Fruit fly (Drosophila melanogaster) whole organism, embryonic: ENCODE results near the gene CG7492.

Experiments used
- BEAF-32 ChIP-seq: fragments of 200-800 bp; sonication (Bioruptor generic); optimal IDR thresholded peaks from 3 replicates; lab custom pipeline; 2017; ENCODE audit warnings: missing biosample characterization, missing genetic modification characterization, mild to moderate bottlenecking, moderate library complexity, missing genetic modification reagents
- Bgb ChIP-seq: fragments of 200-800 bp; sonication (Bioruptor generic); IDR thresholded peaks from 2 replicates; pipeline ENCODE4 v1.3.6; 2022; ENCODE audit warnings: missing biosample characterization, missing genetic modification characterization; ENCODE audit not compliant: partially characterized antibody
- Blimp-1 ChIP-seq: fragments of 200-800 bp; sonication (Bioruptor generic); optimal IDR thresholded peaks from 3 replicates; lab custom pipeline; 2018; ENCODE audit warnings: missing biosample characterization, missing genetic modification characterization, mild to moderate bottlenecking, moderate library complexity, missing genetic modification reagents
- CG10462 ChIP-seq: fragments of 200-800 bp; sonication (Bioruptor generic); optimal IDR thresholded peaks from 2 replicates; lab custom pipeline; 2016; ENCODE audit warnings: missing biosample characterization, missing genetic modification characterization
- CG10979 ChIP-seq: fragments of 200-800 bp; sonication (Bioruptor generic); optimal IDR thresholded peaks from 2 replicates; lab custom pipeline; 2018; ENCODE audit warnings: missing biosample characterization, mild to moderate bottlenecking, missing genetic modification characterization, moderate library complexity
- CG11504 ChIP-seq: fragments of 200-800 bp; sonication (Bioruptor generic); optimal IDR thresholded peaks from 3 replicates; lab custom pipeline; 2019; ENCODE audit warnings: missing biosample characterization, mild to moderate bottlenecking, missing genetic modification characterization, moderate library complexity
- CG11696 ChIP-seq: fragments of 200-800 bp; sonication (Bioruptor generic); IDR thresholded peaks from 2 replicates; pipeline ENCODE4 v1.3.6; 2022; ENCODE audit warnings: missing biosample characterization, missing genetic modification characterization
- CG12155 ChIP-seq: fragments of 200-800 bp; sonication (Bioruptor generic); optimal IDR thresholded peaks from 3 replicates; lab custom pipeline; 2016; ENCODE audit warnings: missing biosample characterization, missing genetic modification characterization
- CG12744 ChIP-seq: fragments of 200-800 bp; sonication (Bioruptor generic); optimal IDR thresholded peaks from 2 replicates; lab custom pipeline; 2016; ENCODE audit warnings: missing biosample characterization, missing genetic modification characterization
- CG14014 ChIP-seq: fragments of 200-800 bp; sonication (Bioruptor generic); IDR thresholded peaks from 2 replicates; pipeline ENCODE4 v1.3.6; 2022; ENCODE audit warnings: missing biosample characterization, missing genetic modification characterization
- CG17359 ChIP-seq: fragments of 200-800 bp; sonication (Bioruptor generic); optimal IDR thresholded peaks from 3 replicates; lab custom pipeline; 2018; ENCODE audit warnings: missing biosample characterization, mild to moderate bottlenecking, missing genetic modification characterization, moderate library complexity
- CG2678 ChIP-seq: fragments of 200-800 bp; sonication (Bioruptor generic); optimal IDR thresholded peaks from 3 replicates; lab custom pipeline; 2019; ENCODE audit warnings: missing biosample characterization, mild to moderate bottlenecking, missing genetic modification characterization, moderate library complexity
- CG3065 ChIP-seq: fragments of 200-800 bp; sonication (Bioruptor generic); optimal IDR thresholded peaks from 2 replicates; lab custom pipeline; 2016; ENCODE audit warnings: missing biosample characterization, missing genetic modification characterization
- CG3847 ChIP-seq: fragments of 200-800 bp; sonication (Bioruptor generic); IDR thresholded peaks from 2 replicates; pipeline ENCODE4 v1.3.6; 2022; ENCODE audit warnings: missing biosample characterization, missing genetic modification characterization
- CG4360 ChIP-seq: fragments of 200-800 bp; sonication (Bioruptor generic); IDR thresholded peaks from 2 replicates; pipeline ENCODE4 v1.3.6; 2022; ENCODE audit warnings: missing biosample characterization, missing genetic modification characterization
- CG4730 ChIP-seq: fragments of 200-800 bp; sonication (Bioruptor generic); IDR thresholded peaks from 2 replicates; pipeline ENCODE4 v1.3.6; 2022; ENCODE audit warnings: missing biosample characterization, missing genetic modification characterization
- CG4854 ChIP-seq: fragments of 200-800 bp; sonication (Bioruptor generic); optimal IDR thresholded peaks from 2 replicates; lab custom pipeline; 2016; ENCODE audit warnings: missing biosample characterization, missing genetic modification characterization, inconsistent platforms
- CG8388 ChIP-seq: fragments of 200-800 bp; sonication (Bioruptor generic); optimal IDR thresholded peaks from 2 replicates; lab custom pipeline; 2019; ENCODE audit warnings: missing biosample characterization, mild to moderate bottlenecking, missing genetic modification characterization, moderate library complexity
- CoRest ChIP-seq: fragments of 200-800 bp; sonication (Bioruptor generic); optimal IDR thresholded peaks from 3 replicates; lab custom pipeline; 2018; ENCODE audit warnings: missing biosample characterization, mild to moderate bottlenecking, missing genetic modification characterization, moderate library complexity
- Deaf1 ChIP-seq: fragments of 200-800 bp; optimal IDR thresholded peaks from 3 replicates; lab custom pipeline; 2019; ENCODE audit warnings: missing biosample characterization, mild to moderate bottlenecking, missing genetic modification characterization, moderate library complexity
- Eip74EF ChIP-seq, 2 experiments: fragments of 200-800 bp in 1 of 2; fragments of >200 bp in 1 of 2; sonication (Bioruptor generic) in 1 of 2; optimal IDR thresholded peaks; 2 replicates each; lab custom pipeline; 2017 to 2019; ENCODE audit warnings: missing biosample characterization in 2 of 2, missing genetic modification characterization in 2 of 2, mild to moderate bottlenecking in 1 of 2, moderate library complexity in 1 of 2
- H2.0 ChIP-seq: fragments of 200-800 bp; sonication (Bioruptor generic); IDR thresholded peaks from 2 replicates; pipeline ENCODE4 v1.3.6; 2022; ENCODE audit warnings: missing biosample characterization, missing genetic modification characterization
- HLH3B ChIP-seq: fragments of 200-800 bp; sonication (Bioruptor generic); IDR thresholded peaks from 2 replicates; pipeline ENCODE4 v1.3.6; 2022; ENCODE audit warnings: missing biosample characterization, missing genetic modification characterization
- Hr78 ChIP-seq, 2 experiments: fragments of 200-800 bp in 1 of 2; fragments of >200 bp in 1 of 2; sonication (Bioruptor generic) in 1 of 2; optimal IDR thresholded peaks; 2 replicates each; lab custom pipeline; 2017 to 2019; ENCODE audit warnings: missing biosample characterization in 2 of 2, missing genetic modification characterization in 2 of 2, mild to moderate bottlenecking in 1 of 2, moderate library complexity in 1 of 2
- Med ChIP-seq: fragments of 200-800 bp; sonication (Bioruptor generic); peaks from one replicate; lab custom pipeline; 2016; ENCODE audit warnings: missing biosample characterization, missing genetic modification characterization, mild to moderate bottlenecking, inconsistent platforms, moderate library complexity
- Oaz ChIP-seq: fragments of 200-800 bp; sonication (Bioruptor generic); IDR thresholded peaks from 2 replicates; pipeline ENCODE4 v1.3.6; 2022; ENCODE audit warnings: missing biosample characterization, missing genetic modification characterization
- PHDP ChIP-seq: fragments of 200-800 bp; sonication (Bioruptor generic); optimal IDR thresholded peaks from 3 replicates; lab custom pipeline; 2018; ENCODE audit warnings: missing biosample characterization, mild to moderate bottlenecking, missing genetic modification characterization, moderate library complexity
- Rfx ChIP-seq: fragments of 200-800 bp; sonication (Bioruptor generic); IDR thresholded peaks from 2 replicates; pipeline ENCODE4 v1.3.6; 2022; ENCODE audit warnings: missing biosample characterization, missing genetic modification characterization
- Six4 ChIP-seq: fragments of 200-800 bp; sonication (Bioruptor generic); optimal IDR thresholded peaks from 2 replicates; lab custom pipeline; 2016; ENCODE audit warnings: missing biosample characterization, missing genetic modification characterization
- Sox100B ChIP-seq: fragments of 200-800 bp; sonication (Bioruptor generic); optimal IDR thresholded peaks from 3 replicates; lab custom pipeline; 2018; ENCODE audit warnings: missing biosample characterization, mild to moderate bottlenecking, missing genetic modification characterization
- Trl ChIP-seq, 3 experiments: fragments of >200 bp in 2 of 3; fragments of 200-800 bp in 1 of 3; sonication (Bioruptor generic) in 1 of 3; optimal IDR thresholded peaks; 2 replicates in 1 of 3; 3 replicates in 2 of 3; lab custom pipeline; 2016 to 2017; ENCODE audit warnings: missing biosample characterization in 1 of 3, missing genetic modification characterization in 1 of 3
- ash1 ChIP-seq: fragments of 200-800 bp; sonication (Bioruptor generic); optimal IDR thresholded peaks from 2 replicates; lab custom pipeline; 2018; ENCODE audit warnings: missing biosample characterization, mild to moderate bottlenecking, missing genetic modification characterization
- bcd ChIP-seq: fragments of 200-800 bp; sonication (Bioruptor generic); optimal IDR thresholded peaks from 2 replicates; lab custom pipeline; 2017; ENCODE audit warnings: missing biosample characterization, mild to moderate bottlenecking, missing genetic modification characterization
- bsh ChIP-seq, 2 experiments: fragments of 200-800 bp; sonication (Bioruptor generic); optimal IDR thresholded peaks; 2 replicates each; lab custom pipeline; 2017 to 2018; ENCODE audit warnings: mild to moderate bottlenecking in 2 of 2, missing biosample characterization in 2 of 2, missing genetic modification characterization in 2 of 2, moderate library complexity in 1 of 2
- dati ChIP-seq: fragments of 200-800 bp; sonication (Bioruptor generic); IDR thresholded peaks from 2 replicates; pipeline ENCODE4 v1.3.6; 2022; ENCODE audit warnings: missing biosample characterization, missing genetic modification characterization
- ewg ChIP-seq: fragments of 200-800 bp; sonication (Bioruptor generic); optimal IDR thresholded peaks from 3 replicates; lab custom pipeline; 2017; ENCODE audit warnings: mild to moderate bottlenecking, missing biosample characterization, missing genetic modification reagents, missing genetic modification characterization
- fd3F ChIP-seq: fragments of 200-800 bp; sonication (Bioruptor generic); optimal IDR thresholded peaks from 2 replicates; lab custom pipeline; 2018; ENCODE audit warnings: missing biosample characterization, mild to moderate bottlenecking, missing genetic modification characterization, moderate library complexity
- lmd ChIP-seq: fragments of 200-800 bp; sonication (Bioruptor generic); IDR thresholded peaks from 2 replicates; pipeline ENCODE4 v1.3.6; 2022; ENCODE audit warnings: missing biosample characterization, missing genetic modification characterization
- nau ChIP-seq: fragments of 200-800 bp; sonication (Bioruptor generic); optimal IDR thresholded peaks from 3 replicates; lab custom pipeline; 2017; ENCODE audit warnings: missing biosample characterization, mild to moderate bottlenecking, missing genetic modification characterization, missing genetic modification reagents
- nmo ChIP-seq: fragments of 200-800 bp; sonication (Bioruptor generic); optimal IDR thresholded peaks from 2 replicates; lab custom pipeline; 2018; ENCODE audit warnings: missing biosample characterization, mild to moderate bottlenecking, missing genetic modification characterization, moderate library complexity
- otp ChIP-seq: fragments of 200-800 bp; sonication (Bioruptor generic); IDR thresholded peaks from 3 replicates; pipeline ENCODE4, ENCODE4 v1.3.6; 2022; ENCODE audit warnings: missing biosample characterization, missing genetic modification characterization
- pb ChIP-seq: fragments of 200-800 bp; sonication (Bioruptor generic); optimal IDR thresholded peaks from 3 replicates; lab custom pipeline; 2016; ENCODE audit warnings: missing biosample characterization, missing genetic modification characterization
- peb ChIP-seq: fragments of 200-800 bp; sonication (Bioruptor generic); IDR thresholded peaks from 2 replicates; pipeline ENCODE4 v1.3.6; 2022; ENCODE audit warnings: missing biosample characterization, missing genetic modification characterization
- pita ChIP-seq: fragments of 200-800 bp; sonication (Bioruptor generic); optimal IDR thresholded peaks from 2 replicates; lab custom pipeline; 2017; ENCODE audit warnings: missing biosample characterization, mild to moderate bottlenecking, missing genetic modification characterization
- row ChIP-seq: fragments of 200-800 bp; sonication (Bioruptor generic); IDR thresholded peaks from 3 replicates; pipeline ENCODE4 v1.3.6; 2022; ENCODE audit warnings: missing biosample characterization, missing genetic modification characterization
- sisA ChIP-seq: fragments of 200-800 bp; sonication (Bioruptor generic); IDR thresholded peaks from 2 replicates; pipeline ENCODE4 v1.3.6; 2022; ENCODE audit warnings: missing biosample characterization, missing genetic modification characterization
- trem ChIP-seq: fragments of 200-800 bp; optimal IDR thresholded peaks from 3 replicates; lab custom pipeline; 2019; ENCODE audit warnings: missing biosample characterization, mild to moderate bottlenecking, missing genetic modification characterization, moderate library complexity
- ttk ChIP-seq: fragments of 200-800 bp; sonication (Bioruptor generic); IDR thresholded peaks from 2 replicates; pipeline ENCODE4 v2.1.2; 2022; ENCODE audit warnings: missing biosample characterization, missing genetic modification characterization

CG7492 gene

DNA sequence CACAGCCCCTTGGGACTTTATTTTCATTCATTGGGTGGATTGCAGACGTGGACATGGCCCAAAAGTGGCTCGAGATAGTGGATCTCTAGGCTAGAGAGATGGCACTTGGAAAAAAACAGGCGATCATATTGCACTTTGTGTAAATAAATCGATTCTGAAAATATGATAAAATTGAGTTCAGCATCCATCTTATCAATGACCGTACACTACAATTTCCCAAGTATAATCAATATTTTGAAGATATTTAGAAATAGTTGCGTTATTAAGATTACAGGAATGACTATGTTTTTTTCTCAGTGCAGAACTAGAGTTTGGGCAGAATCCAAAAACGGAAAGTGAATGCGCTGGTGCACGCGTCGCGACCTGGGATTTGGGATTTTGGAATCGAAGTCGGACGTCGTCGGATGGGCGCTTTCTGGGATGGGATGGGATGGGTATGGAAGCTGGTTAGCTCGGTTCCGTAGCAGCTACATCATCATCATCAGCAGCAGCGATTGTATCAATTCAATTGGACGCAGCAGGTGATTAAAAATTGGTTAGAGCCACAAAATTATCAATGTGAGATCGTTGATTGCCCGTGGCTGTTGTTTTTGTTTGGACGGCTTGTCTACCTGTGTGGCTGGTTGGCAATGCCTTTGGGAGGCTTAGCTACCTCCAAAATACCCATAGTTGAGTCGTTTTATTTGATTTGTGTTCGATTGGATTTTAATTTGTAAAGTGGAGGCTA is 19.6 kb downstream of the CG7492 start (continued):
- TF ChIP-seq H2.0 (GFP tag; lab: Robert Waterston, UW), result 0 out of 2 replicates have a peak, but pooled peaks have one; percentile 10
- no peak for TF ChIP-seq Trl (optimal IDR thresholded peaks at IDR 0.05; lab: Kevin White, UChicago)
- peak; percentile 20 for TF ChIP-seq Trl (GFP tag; optimal IDR thresholded peaks at IDR 0.05; lab: Kevin White, UChicago)
- peak; percentile 2 for TF ChIP-seq Deaf1 (tag; lab: Kevin White, UChicago)
- no peak for TF ChIP-seq CG4854
- 0 out of 2 replicates have a peak, but pooled peaks have one; percentile 26 for TF ChIP-seq dati (GFP tag; lab: Robert Waterston, UW)
- TF ChIP-seq peb (GFP tag; lab: Robert Waterston, UW), result peak; percentile 34; the same call in 1 of the 2 replicates
- TF ChIP-seq pita (GFP tag; lab: Kevin White, UChicago), result no peak
- peak; percentile 50; the same call in 1 of the 2 replicates for TF ChIP-seq lmd
- peak; percentile 46 for TF ChIP-seq row
- TF ChIP-seq CoRest (tag; lab: Kevin White, UChicago), result peak; percentile 38
- peak; percentile 62 for TF ChIP-seq CG17359
- TF ChIP-seq CG11504 (tag; lab: Kevin White, UChicago), result peak; percentile 72
- peak; percentile 46 for TF ChIP-seq Sox100B (GFP tag; lab: Kevin White, UChicago)
- peak; percentile 6 for TF ChIP-seq pb
- peak; percentile 39 for TF ChIP-seq trem (tag; lab: Kevin White, UChicago)
- no peak for TF ChIP-seq CG11696 (GFP tag; lab: Robert Waterston, UW)
- TF ChIP-seq ttk (GFP tag; lab: Robert Waterston, UW), result peak; percentile 48; the same call in 1 of the 2 replicates
- peak in 1 of 2 experiments; percentile 1 for TF ChIP-seq Eip74EF (GFP tag; optimal IDR thresholded peaks at IDR 0.05; lab: Kevin White, UChicago)
- peak in 1 of 2 experiments; percentile 68 for TF ChIP-seq bsh (GFP tag; optimal IDR thresholded peaks at IDR 0.05; lab: Kevin White, UChicago)
- TF ChIP-seq CG10979, result peak; percentile 70
- no peak for TF ChIP-seq CG10462 (GFP tag; lab: Kevin White, UChicago)
- peak; percentile 43 for TF ChIP-seq CG8388 (GFP tag; lab: Kevin White, UChicago)
- no peak for TF ChIP-seq Oaz (GFP tag; lab: Robert Waterston, UW)
- TF ChIP-seq Hr78 (GFP tag; optimal IDR thresholded peaks at IDR 0.05; lab: Kevin White, UChicago), result peak in 1 of 2 experiments; percentile 3
- TF ChIP-seq BEAF-32 (GFP tag; lab: Kevin White, UChicago), result no peak
- no peak for TF ChIP-seq ewg (GFP tag; lab: Kevin White, UChicago)
- TF ChIP-seq sisA, result peak; percentile 48
- TF ChIP-seq Six4, result peak; percentile 46
- TF ChIP-seq CG3847 (GFP tag; lab: Robert Waterston, UW), result no peak
- peak; percentile 38; the same call in 1 of the 2 replicates for TF ChIP-seq HLH3B (GFP tag; lab: Robert Waterston, UW)
- no peak for TF ChIP-seq otp (GFP tag; lab: Robert Waterston, UW)
- TF ChIP-seq Rfx (GFP tag; lab: Robert Waterston, UW), result no peak
- no peak for TF ChIP-seq CG4730 (GFP tag; lab: Robert Waterston, UW)
- TF ChIP-seq fd3F (GFP tag; lab: Kevin White, UChicago), result no peak
- peak; percentile 21 for TF ChIP-seq nau (GFP tag; lab: Kevin White, UChicago)
- TF ChIP-seq bcd, result peak; percentile 25
- peak; percentile 55 for TF ChIP-seq CG2678 (tag; lab: Kevin White, UChicago)
- peak; percentile 76 for TF ChIP-seq Med (GFP tag; lab: Kevin White, UChicago)
- TF ChIP-seq Bgb (GFP tag; lab: Robert Waterston, UW), result no peak
- TF ChIP-seq CG14014 (GFP tag; lab: Robert Waterston, UW), result no peak
- no peak for TF ChIP-seq CG12744 (GFP tag; lab: Kevin White, UChicago)
- TF ChIP-seq CG4360 (GFP tag; lab: Robert Waterston, UW), result no peak
- TF ChIP-seq CG12155, result no peak
- no peak for TF ChIP-seq ash1 (GFP tag; lab: Kevin White, UChicago)
- TF ChIP-seq CG3065 (GFP tag; lab: Kevin White, UChicago), result no peak
- peak; percentile 5 for TF ChIP-seq PHDP
- peak; percentile 92 for TF ChIP-seq Blimp-1 (GFP tag; lab: Kevin White, UChicago)
- peak; percentile 74 for TF ChIP-seq nmo
